Fruit fly (Drosophila melanogaster) whole organism, pupa: Measurements from ENCODE around the gene CG15539.

Experiments used
- CG13204 ChIP-seq: fragments of 200-800 bp; sonication (Bioruptor generic); optimal IDR thresholded peaks from 2 replicates; lab custom pipeline; 2018; ENCODE audit warnings: missing biosample characterization, mild to moderate bottlenecking, missing genetic modification characterization, moderate library complexity
- CG14655 ChIP-seq: fragments of 200-800 bp; sonication (Bioruptor generic); optimal IDR thresholded peaks from 3 replicates; lab custom pipeline; 2017; ENCODE audit warnings: mild to moderate bottlenecking, missing biosample characterization, missing genetic modification reagents, missing genetic modification characterization
- CG17806 ChIP-seq: fragments of 200-800 bp; sonication (Bioruptor generic); optimal IDR thresholded peaks from 2 replicates; lab custom pipeline; 2018; ENCODE audit warnings: missing biosample characterization, mild to moderate bottlenecking, missing genetic modification characterization, moderate library complexity
- CG32121 ChIP-seq: fragments of 200-800 bp; sonication (Bioruptor generic); IDR thresholded peaks from 2 replicates; pipeline ENCODE4 v1.3.6; 2022; ENCODE audit warnings: missing biosample characterization, missing genetic modification characterization
- CG34367 ChIP-seq: fragments of 200-800 bp; sonication (Bioruptor generic); optimal IDR thresholded peaks from 2 replicates; lab custom pipeline; 2018; ENCODE audit warnings: missing biosample characterization, mild to moderate bottlenecking, missing genetic modification characterization
- CG4496 ChIP-seq: fragments of 200-800 bp; sonication (Bioruptor generic); IDR thresholded peaks from 3 replicates; pipeline ENCODE4 v1.3.6; 2022; ENCODE audit warnings: missing biosample characterization, missing genetic modification characterization
- CG8159 ChIP-seq: fragments of 200-800 bp; sonication (Bioruptor generic); optimal IDR thresholded peaks from 3 replicates; lab custom pipeline; 2018; ENCODE audit warnings: missing biosample characterization, mild to moderate bottlenecking, missing genetic modification characterization, moderate library complexity
- CG8301 ChIP-seq: fragments of 200-800 bp; sonication (Bioruptor generic); optimal IDR thresholded peaks from 2 replicates; lab custom pipeline; 2018; ENCODE audit warnings: missing biosample characterization, mild to moderate bottlenecking, missing genetic modification characterization
- CG9948 ChIP-seq: fragments of 200-800 bp; sonication (Bioruptor generic); optimal IDR thresholded peaks from 2 replicates; lab custom pipeline; 2018; ENCODE audit warnings: missing biosample characterization, mild to moderate bottlenecking, missing genetic modification characterization, moderate library complexity
- Pif1A ChIP-seq: fragments of 200-800 bp; sonication (Bioruptor generic); optimal IDR thresholded peaks from 3 replicates; lab custom pipeline; 2016; ENCODE audit warnings: missing biosample characterization, missing genetic modification characterization
- Snoo ChIP-seq: fragments of 200-800 bp; sonication (Bioruptor generic); optimal IDR thresholded peaks from 3 replicates; lab custom pipeline; 2017; ENCODE audit warnings: missing biosample characterization, mild to moderate bottlenecking, missing genetic modification characterization, inconsistent platforms
- fd96Ca ChIP-seq: fragments of 200-800 bp; sonication (Bioruptor generic); IDR thresholded peaks from 3 replicates; pipeline ENCODE4 v1.3.6; 2022; ENCODE audit warnings: missing biosample characterization, missing genetic modification characterization
- gl ChIP-seq: fragments of 200-800 bp; sonication (Bioruptor generic); optimal IDR thresholded peaks from 2 replicates; lab custom pipeline; 2018; ENCODE audit warnings: missing biosample characterization, mild to moderate bottlenecking, missing genetic modification characterization

DNA sequence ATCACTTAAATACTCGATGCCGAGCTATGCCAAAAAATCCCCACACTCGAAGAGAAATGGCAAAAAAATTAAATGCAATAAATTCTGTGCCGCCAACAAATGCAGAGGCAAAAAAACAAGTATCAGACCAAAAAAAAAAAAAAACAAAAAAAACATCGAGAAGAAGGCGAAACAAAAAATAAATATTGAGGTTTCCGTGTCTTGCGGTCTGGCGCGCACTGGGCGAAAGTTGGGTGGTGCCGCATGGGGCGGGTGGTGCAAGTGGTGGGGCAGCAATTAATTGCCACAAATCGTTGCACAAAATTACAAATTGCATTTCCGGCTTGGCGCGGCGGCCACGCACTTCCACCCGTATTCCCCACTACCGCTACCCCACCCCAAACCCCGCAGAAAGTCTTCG, 28.7 kb downstream of the CG15539 start:
- TF ChIP-seq CG13204 (GFP tag; lab: Kevin White, UChicago) = no peak
- no peak for TF ChIP-seq CG14655 (GFP tag; lab: Kevin White, UChicago)
- no peak for TF ChIP-seq CG17806 (tag; lab: Kevin White, UChicago)
- no peak for TF ChIP-seq Pif1A (GFP tag; lab: Kevin White, UChicago)
- TF ChIP-seq CG34367 (tag; lab: Kevin White, UChicago) = no peak
- no peak for TF ChIP-seq CG8159 (tag; lab: Kevin White, UChicago)
- TF ChIP-seq gl (tag; lab: Kevin White, UChicago) = no peak
- no peak for TF ChIP-seq CG9948 (tag; lab: Kevin White, UChicago)
- TF ChIP-seq CG4496 = no peak
- TF ChIP-seq CG32121 (GFP tag; lab: Robert Waterston, UW) = peak; percentile 66
- TF ChIP-seq fd96Ca (GFP tag; lab: Robert Waterston, UW) = no peak
- TF ChIP-seq Snoo (tag; lab: Kevin White, UChicago) = no peak
- TF ChIP-seq CG8301 (tag; lab: Kevin White, UChicago) = no peak
